Fruit fly (Drosophila melanogaster) Kc167 (cell line): ENCODE results near the gene bbx.

ENCODE experiments used
- Myc ChIP-seq: fragments of >200 bp; optimal IDR thresholded peaks from 2 replicates; lab custom pipeline; 2017; ENCODE audit warnings: missing external identifiers
- Sin3A ChIP-seq: fragments of >200 bp; optimal IDR thresholded peaks from 2 replicates; lab custom pipeline; 2018; ENCODE audit warnings: missing external identifiers
- h ChIP-seq: fragments of >200 bp; optimal IDR thresholded peaks from 3 replicates; lab custom pipeline; 2018; ENCODE audit warnings: missing external identifiers
- insv ChIP-seq: fragments of >200 bp; optimal IDR thresholded peaks from 3 replicates; lab custom pipeline; 2018; ENCODE audit warnings: missing external identifiers
- psq ChIP-seq: fragments of >200 bp; optimal IDR thresholded peaks from 2 replicates; lab custom pipeline; 2017; ENCODE audit warnings: missing external identifiers
- ttk ChIP-seq: sonication (Bioruptor generic); optimal IDR thresholded peaks from 2 replicates; lab custom pipeline; 2017; ENCODE audit warnings: missing external identifiers

Gene bbx

DNA sequence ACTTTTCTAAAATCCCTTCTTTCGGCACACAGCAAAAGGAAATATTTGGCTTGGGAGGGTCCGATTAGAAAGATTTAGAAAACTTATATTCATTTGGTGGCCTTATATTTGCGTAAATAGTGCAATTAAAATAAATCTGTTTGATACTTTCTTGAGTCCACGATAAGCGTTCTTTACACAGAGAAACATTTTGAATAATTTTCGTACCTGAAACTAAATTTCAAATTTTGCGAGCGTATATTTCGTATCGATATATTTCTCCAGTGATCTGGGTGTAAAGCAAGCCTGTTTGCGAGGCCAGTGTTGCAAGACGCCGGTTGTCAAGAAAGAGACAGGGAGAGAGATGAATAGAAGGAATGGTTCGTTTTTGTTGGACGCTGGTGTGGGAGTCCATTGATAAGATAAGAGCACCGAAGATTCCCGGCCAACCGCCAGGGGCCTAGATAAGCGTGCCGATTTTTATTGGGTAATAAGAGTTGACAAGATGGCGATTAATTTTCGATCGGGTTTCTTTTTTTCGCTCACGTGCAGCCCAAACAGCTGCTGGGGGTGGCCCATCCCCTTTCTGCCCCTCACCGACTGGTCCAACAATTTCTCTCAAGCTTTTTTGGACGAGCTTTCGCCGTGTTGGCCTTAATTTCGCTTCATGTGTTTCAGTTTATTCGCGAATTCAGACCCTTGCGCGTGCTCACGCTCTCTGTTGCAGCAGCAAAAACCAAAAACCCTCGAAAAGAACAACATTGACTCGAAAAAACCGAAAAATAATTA lies 11.0 kb downstream of the bbx start, which contains the start of gene slgA:
Gene slgA, plus strand, starts transcription at position 344 of the 768 bp plus-strand sequence.
- TF ChIP-seq Sin3A (no peak), Myc (lab: Kevin White, UChicago) (no peak), h (lab: Kevin White, UChicago) (no peak), psq (lab: Kevin White, UChicago) (no peak), ttk (lab: Kevin White, UChicago) (no peak), insv (no peak)

DNA sequence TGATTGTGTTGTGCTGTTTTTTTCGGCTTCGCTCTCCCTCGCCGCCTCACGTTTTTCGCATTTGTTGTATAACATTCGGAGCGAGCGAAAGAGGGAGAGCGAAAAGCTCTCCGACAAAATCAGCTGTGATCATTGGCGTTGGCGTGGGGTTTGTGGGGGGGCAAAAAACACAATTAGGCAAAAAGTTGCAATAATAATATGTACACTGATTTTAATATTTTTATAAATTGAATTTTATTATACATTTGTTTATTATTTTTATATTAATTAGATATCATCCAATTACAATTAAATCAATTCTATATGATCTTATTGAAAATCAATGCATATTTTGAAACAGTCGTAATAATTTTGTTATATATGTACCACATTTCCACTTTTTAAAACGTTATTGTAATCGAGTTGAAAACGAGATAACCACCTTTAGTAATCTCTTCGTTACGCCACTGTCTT lies 12.8 kb downstream of the bbx start:
- no peak for TF ChIP-seq h (lab: Kevin White, UChicago)
- no peak for TF ChIP-seq Myc (lab: Kevin White, UChicago)
- no peak for TF ChIP-seq psq (lab: Kevin White, UChicago)
- TF ChIP-seq ttk (lab: Kevin White, UChicago): no peak
- no peak for TF ChIP-seq insv
- no peak for TF ChIP-seq Sin3A

DNA sequence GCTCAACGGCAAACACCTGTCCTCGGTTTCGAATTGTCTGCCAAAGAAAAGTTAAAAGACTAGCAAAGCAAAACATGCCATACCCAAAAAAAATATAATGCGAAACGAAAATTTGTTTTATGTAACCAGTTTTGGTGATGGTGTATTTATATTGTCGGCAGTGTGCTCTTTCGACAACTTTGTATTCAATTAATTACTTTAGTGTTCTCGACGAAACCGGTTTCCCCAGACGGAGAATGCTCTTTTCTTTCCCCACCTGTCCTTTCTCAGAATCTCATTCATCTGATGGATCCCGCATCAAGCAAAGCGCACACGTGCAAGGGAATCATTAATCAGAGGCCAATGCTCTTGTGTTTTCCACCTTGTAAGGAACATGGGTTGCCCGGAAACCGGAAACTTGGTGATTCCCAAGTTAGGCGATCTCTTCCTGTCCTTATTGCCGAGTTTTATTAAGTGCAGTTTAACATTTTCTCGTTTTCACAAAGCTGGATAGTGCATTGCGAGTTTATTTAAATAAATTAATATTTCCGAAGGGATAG lies 15.6 kb downstream of the bbx start:
- TF ChIP-seq Myc (lab: Kevin White, UChicago) (no peak), h (lab: Kevin White, UChicago) (no peak), ttk (lab: Kevin White, UChicago) (no peak)

DNA sequence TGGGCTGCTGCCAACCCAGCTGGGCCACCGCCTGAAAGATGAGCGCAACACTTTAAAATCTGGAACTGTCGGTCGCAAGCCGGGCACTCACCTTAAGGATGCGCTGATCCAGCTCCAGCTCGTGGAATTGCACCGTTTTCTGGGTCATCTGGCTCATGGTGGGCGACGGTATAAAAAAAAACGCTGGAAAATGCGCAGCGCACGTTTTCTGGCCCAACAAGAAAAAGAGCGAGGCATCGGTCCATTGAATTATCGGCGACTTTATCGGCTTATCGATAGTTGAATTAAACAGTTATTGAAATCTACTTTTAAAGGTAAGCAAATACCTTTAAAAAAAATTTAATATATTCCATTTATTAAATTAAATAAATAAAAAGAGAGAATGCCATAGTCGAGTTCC lies 24.9 kb downstream of the bbx start, which contains the start of gene Ddx56:
Gene Ddx56, minus strand, starts transcription at position 252 of the 400 bp plus-strand sequence.
- TF ChIP-seq psq (lab: Kevin White, UChicago) (no peak), Sin3A (no peak), h (lab: Kevin White, UChicago) (no peak), Myc (lab: Kevin White, UChicago) (no peak), insv (no peak), ttk (lab: Kevin White, UChicago) (no peak)

DNA sequence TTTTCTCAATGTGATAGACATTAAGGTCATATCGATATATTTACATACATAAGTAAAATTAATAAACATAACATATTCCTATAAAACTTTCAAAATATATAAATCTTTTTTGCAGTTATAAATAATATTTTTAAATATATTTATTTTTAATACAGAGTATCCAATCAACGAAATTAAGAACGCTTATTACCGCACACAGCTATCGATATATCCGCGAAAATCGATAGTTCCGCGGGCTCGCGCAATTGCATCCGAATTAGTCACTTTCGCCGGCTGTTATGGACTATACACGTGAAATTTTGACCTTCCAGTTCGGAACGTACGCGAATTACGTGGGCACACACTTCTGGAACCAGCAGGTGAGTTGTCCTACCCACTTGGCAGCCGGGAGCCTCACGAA lies 25.9 kb downstream of the bbx start, which contains the start of gene mst:
Gene mst, plus strand, starts transcription at position 244 of the 400 bp plus-strand sequence.
- TF ChIP-seq psq (lab: Kevin White, UChicago) (no peak), Sin3A (no peak), Myc (lab: Kevin White, UChicago) (no peak), insv (no peak), h (lab: Kevin White, UChicago) (no peak), ttk (lab: Kevin White, UChicago) (no peak)

DNA sequence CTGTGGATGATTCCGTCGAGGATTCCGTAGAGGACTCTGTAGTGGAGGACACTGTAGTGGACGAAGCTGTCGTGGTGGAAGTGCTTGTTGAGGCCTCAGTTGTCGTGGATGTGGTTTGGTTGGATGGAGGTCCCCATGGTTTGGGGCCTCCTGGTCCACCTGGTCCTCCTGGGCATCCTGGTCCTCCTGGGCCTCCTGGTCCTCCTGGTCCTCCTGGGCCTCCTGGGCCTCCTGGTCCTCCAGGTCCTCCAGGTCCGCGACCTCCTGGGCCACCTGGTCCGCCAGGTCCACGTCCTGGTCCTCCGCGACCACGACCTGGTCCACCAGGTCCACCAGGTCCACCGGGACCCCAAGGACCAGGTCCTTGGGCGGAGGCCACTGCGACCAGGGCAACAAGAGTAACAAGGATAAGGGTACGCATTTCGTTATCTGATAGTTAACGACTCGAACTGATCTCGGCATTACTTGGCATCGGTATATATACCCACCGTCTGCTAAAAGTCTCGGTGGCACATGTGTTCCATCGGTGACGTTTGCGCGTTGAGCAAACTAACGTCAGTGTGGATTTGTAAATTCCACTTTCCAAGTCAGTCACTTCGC lies 34.1 kb downstream of the bbx start, which contains the start of gene lcs:
Gene lcs, minus strand, starts transcription at position 457 of the 600 bp plus-strand sequence.
- no peak for TF ChIP-seq Sin3A
- no peak for TF ChIP-seq insv
- TF ChIP-seq psq (lab: Kevin White, UChicago): no peak

DNA sequence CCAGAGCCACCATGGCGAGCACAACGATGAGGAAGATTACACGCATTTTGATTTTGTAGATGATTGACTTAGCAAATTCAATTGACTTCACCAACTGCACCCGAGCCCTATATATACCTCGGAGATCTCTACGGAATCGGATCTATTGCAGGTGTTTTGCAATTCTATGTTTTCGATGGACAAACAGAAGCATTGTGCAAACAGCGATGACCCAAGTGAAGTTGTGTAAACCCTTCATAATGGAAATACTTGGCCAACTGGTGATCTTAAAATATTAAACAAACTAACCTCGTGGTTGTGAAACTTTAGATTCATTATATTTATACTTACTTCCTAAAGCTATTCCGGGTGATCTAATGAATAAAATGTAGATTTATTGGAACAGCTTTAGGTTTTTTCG lies 39.8 kb downstream of the bbx start, which contains the start of gene whe:
Gene whe, minus strand, starts transcription at position 101 of the 400 bp plus-strand sequence.
- TF ChIP-seq insv (no peak), Sin3A (no peak), Myc (lab: Kevin White, UChicago) (no peak), ttk (lab: Kevin White, UChicago) (no peak), psq (lab: Kevin White, UChicago) (no peak), h (lab: Kevin White, UChicago) (no peak)
